Worm (Caenorhabditis elegans) whole organism, late embryonic: ENCODE results near the gene frpr-1.

Experiments used
- C38D4.7 ChIP-seq: fragments of 200-800 bp; sonication (Bioruptor generic); optimal IDR thresholded peaks from 2 replicates; lab custom pipeline; 2018; ENCODE audit warnings: mild to moderate bottlenecking, missing genetic modification characterization, moderate library complexity, missing compliant biosample characterization
- F13H6.1 ChIP-seq: sonication (generic microtip); optimal IDR thresholded peaks from 2 replicates; lab custom pipeline; 2016; ENCODE audit warnings: missing genetic modification characterization, missing compliant biosample characterization
- K09A11.1 ChIP-seq: sonication (generic microtip); optimal IDR thresholded peaks from 2 replicates; lab custom pipeline; 2017; ENCODE audit warnings: antibody characterized with exemption, mild to moderate bottlenecking, missing genetic modification characterization, missing compliant biosample characterization; ENCODE audit not compliant: insufficient read depth
- ahr-1 ChIP-seq: sonication (generic microtip); optimal IDR thresholded peaks from 2 replicates; lab custom pipeline; 2016; ENCODE audit warnings: missing genetic modification characterization, missing compliant biosample characterization
- ceh-14 ChIP-seq: sonication (generic microtip); optimal IDR thresholded peaks from 2 replicates; lab custom pipeline; 2016; ENCODE audit warnings: missing genotype, missing genetic modification characterization, missing compliant biosample characterization
- ceh-22 ChIP-seq: sonication (generic microtip); optimal IDR thresholded peaks from 2 replicates; lab custom pipeline; 2017; ENCODE audit warnings: missing biosample characterization, missing genetic modification characterization
- ceh-34 ChIP-seq: sonication (generic microtip); optimal IDR thresholded peaks from 2 replicates; lab custom pipeline; 2016; ENCODE audit warnings: mild to moderate bottlenecking, missing genetic modification characterization, missing compliant biosample characterization
- ceh-48 ChIP-seq: sonication (generic microtip); optimal IDR thresholded peaks from 2 replicates; lab custom pipeline; 2016; ENCODE audit warnings: missing genetic modification characterization, inconsistent platforms, missing compliant biosample characterization
- ceh-6 ChIP-seq: fragments of 200-800 bp; sonication (Bioruptor generic); optimal IDR thresholded peaks from 2 replicates; lab custom pipeline; 2018; ENCODE audit warnings: mild to moderate bottlenecking, missing genetic modification characterization, missing compliant biosample characterization
- ceh-9 ChIP-seq: sonication (generic microtip); optimal IDR thresholded peaks from 2 replicates; lab custom pipeline; 2016; ENCODE audit warnings: mild to moderate bottlenecking, missing genetic modification characterization, inconsistent platforms, missing compliant biosample characterization
- dmd-4 ChIP-seq: sonication (generic microtip); optimal IDR thresholded peaks from 2 replicates; lab custom pipeline; 2016; ENCODE audit warnings: borderline replicate concordance, missing genetic modification characterization, missing compliant biosample characterization
- dve-1 ChIP-seq: sonication (generic microtip); optimal IDR thresholded peaks from 2 replicates; lab custom pipeline; 2017; ENCODE audit warnings: antibody characterized with exemption, mild to moderate bottlenecking, missing genetic modification characterization, missing compliant biosample characterization
- elt-2 ChIP-seq: sonication (generic microtip); optimal IDR thresholded peaks from 2 replicates; lab custom pipeline; 2016; ENCODE audit warnings: missing genetic modification reagents, missing genetic modification characterization, missing compliant biosample characterization
- elt-4 ChIP-seq: sonication (generic microtip); optimal IDR thresholded peaks from 2 replicates; lab custom pipeline; 2016; ENCODE audit warnings: missing genetic modification characterization, missing compliant biosample characterization
- eyg-1 ChIP-seq: sonication (generic microtip); optimal IDR thresholded peaks from 2 replicates; lab custom pipeline; 2016; ENCODE audit warnings: missing genotype, missing genetic modification characterization, missing compliant biosample characterization
- fkh-10 ChIP-seq: fragments of 150-350 bp; optimal IDR thresholded peaks from 2 replicates; lab custom pipeline; 2014; ENCODE audit warnings: missing biosample characterization, missing genetic modification reagents, missing genetic modification characterization
- fkh-6 ChIP-seq: sonication (generic microtip); optimal IDR thresholded peaks from 2 replicates; lab custom pipeline; 2016; ENCODE audit warnings: missing genetic modification characterization, missing compliant biosample characterization
- gmeb-2 ChIP-seq: sonication (generic microtip); optimal IDR thresholded peaks from 2 replicates; lab custom pipeline; 2016; ENCODE audit warnings: missing genetic modification characterization, inconsistent platforms, missing compliant biosample characterization
- hlh-15 ChIP-seq: sonication (generic microtip); optimal IDR thresholded peaks from 2 replicates; lab custom pipeline; 2016; ENCODE audit warnings: missing genetic modification characterization, missing compliant biosample characterization
- hlh-30 ChIP-seq: sonication (generic microtip); optimal IDR thresholded peaks from 2 replicates; lab custom pipeline; 2017; ENCODE audit warnings: antibody characterized with exemption, missing genetic modification characterization, missing compliant biosample characterization; ENCODE audit not compliant: insufficient read depth
- lim-6 ChIP-seq: sonication (generic microtip); optimal IDR thresholded peaks from 2 replicates; lab custom pipeline; 2016; ENCODE audit warnings: missing genetic modification characterization, missing compliant biosample characterization
- lin-11 ChIP-seq: fragments of 200-800 bp; sonication (Bioruptor generic); optimal IDR thresholded peaks from 2 replicates; lab custom pipeline; 2018; ENCODE audit warnings: mild to moderate bottlenecking, missing genetic modification characterization, missing compliant biosample characterization
- mec-3 ChIP-seq: sonication (generic microtip); optimal IDR thresholded peaks from 2 replicates; lab custom pipeline; 2016; ENCODE audit warnings: borderline replicate concordance, missing genetic modification characterization, missing compliant biosample characterization
- nfya-1 ChIP-seq: sonication (generic microtip); optimal IDR thresholded peaks from 2 replicates; lab custom pipeline; 2017; ENCODE audit warnings: missing genetic modification characterization, mild to moderate bottlenecking, missing compliant biosample characterization, antibody characterized with exemption, moderate library complexity
- nhr-232 ChIP-seq: sonication (generic microtip); optimal IDR thresholded peaks from 2 replicates; lab custom pipeline; 2016; ENCODE audit warnings: missing genetic modification characterization, missing compliant biosample characterization
- pax-1 ChIP-seq: fragments of 150-350 bp; optimal IDR thresholded peaks from 2 replicates; lab custom pipeline; 2014; ENCODE audit warnings: missing biosample characterization, missing genetic modification characterization
- pha-4 ChIP-seq: fragments of 150-350 bp; optimal IDR thresholded peaks from 2 replicates; lab custom pipeline; 2018; ENCODE audit warnings: missing biosample characterization, missing genetic modification reagents, missing genetic modification characterization
- ref-2 ChIP-seq: sonication (generic microtip); optimal IDR thresholded peaks from 2 replicates; lab custom pipeline; 2016; ENCODE audit warnings: missing genetic modification characterization, missing compliant biosample characterization
- rnt-1 ChIP-seq: sonication (generic microtip); optimal IDR thresholded peaks from 2 replicates; lab custom pipeline; 2016; ENCODE audit warnings: missing genetic modification characterization, missing compliant biosample characterization
- sox-2 ChIP-seq: fragments of 200-800 bp; sonication (Bioruptor generic); IDR thresholded peaks from 2 replicates; pipeline ENCODE4 v1.3.6; 2022; ENCODE audit warnings: missing genetic modification reagents, missing genetic modification characterization, missing compliant biosample characterization
- sox-4 ChIP-seq: sonication (generic microtip); optimal IDR thresholded peaks from 2 replicates; lab custom pipeline; 2017; ENCODE audit warnings: mild to moderate bottlenecking, missing genetic modification characterization, inconsistent platforms, missing compliant biosample characterization
- tbx-2 ChIP-seq: sonication (generic microtip); optimal IDR thresholded peaks from 2 replicates; lab custom pipeline; 2016; ENCODE audit warnings: missing genetic modification characterization, missing compliant biosample characterization
- tbx-7 ChIP-seq: sonication (generic microtip); optimal IDR thresholded peaks from 2 replicates; lab custom pipeline; 2016; ENCODE audit warnings: missing genotype, missing genetic modification characterization, missing compliant biosample characterization
- unc-55 ChIP-seq: sonication (generic microtip); optimal IDR thresholded peaks from 2 replicates; lab custom pipeline; 2017; ENCODE audit warnings: missing biosample characterization, missing genetic modification reagents, missing genetic modification characterization
- ztf-16 ChIP-seq: sonication (generic microtip); optimal IDR thresholded peaks from 2 replicates; lab custom pipeline; 2017; ENCODE audit warnings: missing genetic modification characterization, missing compliant biosample characterization

The frpr-1 gene

DNA sequence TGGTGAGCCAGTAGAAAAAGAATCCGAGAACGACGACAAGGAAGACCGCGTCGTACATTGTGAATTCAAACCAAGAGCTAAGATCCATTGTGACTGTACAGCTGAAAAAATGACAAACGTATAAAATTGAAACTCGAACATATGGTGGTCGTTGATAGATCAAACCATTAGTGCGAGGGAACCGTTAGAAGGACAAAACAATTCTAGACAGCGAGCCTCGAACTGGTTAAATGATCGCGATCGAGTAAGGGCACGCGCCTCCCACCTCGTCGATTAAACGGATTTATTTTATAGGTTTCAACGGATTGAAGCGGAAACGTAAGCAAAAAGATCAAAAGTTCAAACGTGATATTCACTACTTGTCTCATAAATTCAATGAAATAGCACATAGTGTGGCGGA is 41.0 kb downstream of the frpr-1 start, which contains the start of gene vem-1:
TSS of gene vem-1 (minus strand) at position 101 of the 400 bp plus-strand sequence.
- TF ChIP-seq elt-4 (tag; lab: Kevin White, UChicago) (no peak), pax-1 (tag; lab: Kevin White, UChicago) (no peak), lim-6 (tag; lab: Kevin White, UChicago) (no peak), sox-2 (GFP tag; lab: Robert Waterston, UW) (no peak)
- TF ChIP-seq, all 69 proteins: peak for 0

DNA sequence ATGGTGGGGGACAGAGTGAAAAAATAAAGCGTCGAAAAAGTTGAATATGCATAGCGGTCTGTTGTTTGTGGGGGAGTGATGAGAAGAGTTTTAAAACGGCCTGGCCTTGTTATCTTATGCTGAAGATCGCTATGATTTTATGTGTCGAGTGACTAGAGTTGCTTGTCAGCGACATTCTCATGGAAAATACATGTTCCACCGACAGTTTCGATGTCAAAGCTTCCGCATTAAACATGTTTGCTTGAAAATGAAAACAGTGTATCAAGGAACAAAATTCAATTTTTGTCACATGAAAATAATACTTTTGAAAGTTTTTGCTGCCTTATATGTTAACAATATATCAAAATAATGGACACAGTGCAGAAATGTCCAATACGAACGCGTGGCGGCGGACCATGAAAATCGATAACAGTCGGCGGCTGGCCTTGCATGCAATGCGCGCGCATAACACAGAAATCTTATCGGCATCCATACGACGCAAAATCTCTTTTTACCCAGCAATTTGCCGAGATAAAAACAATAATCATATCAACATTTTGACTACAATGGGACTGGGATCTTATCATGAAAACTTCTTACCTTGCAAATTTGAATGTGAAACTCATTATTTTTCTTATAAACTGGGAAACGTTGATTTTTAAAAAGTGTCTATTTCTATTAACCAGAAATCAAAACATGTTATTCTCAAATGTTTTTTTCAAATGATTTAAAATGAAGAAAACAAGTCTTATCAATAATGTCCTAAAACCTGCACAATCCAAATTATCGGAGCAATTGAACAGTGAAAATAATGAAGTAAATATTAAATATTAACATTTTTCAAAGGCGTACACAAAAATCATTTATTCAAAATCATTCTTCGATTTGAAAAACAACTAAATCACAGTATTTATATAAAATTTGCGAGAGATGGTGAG is 42.5 kb downstream of the frpr-1 start:
- TF ChIP-seq dve-1 (tag; lab: Kevin White, UChicago) (no peak), elt-2 (tag; lab: Kevin White, UChicago) (peak; percentile 86), ceh-48 (tag; lab: Kevin White, UChicago) (peak; percentile 2)

DNA sequence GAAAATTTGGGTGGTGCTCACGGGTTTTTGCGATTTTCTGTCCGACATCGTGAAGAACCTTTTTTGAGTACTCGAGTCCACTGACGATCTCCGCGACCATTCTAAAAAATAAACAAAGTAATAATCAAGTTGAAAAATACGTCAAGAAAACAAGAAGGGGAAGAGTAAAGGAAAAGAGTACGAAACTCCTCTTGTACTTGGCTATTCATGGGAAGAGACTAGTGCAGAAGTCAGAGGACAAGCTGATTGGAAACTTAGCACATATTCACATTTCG is 43.1 kb downstream of the frpr-1 start, which contains the start of gene dao-3:
TSS of gene dao-3 (minus strand) at position 101 of the 275 bp plus-strand sequence.
- no peak for TF ChIP-seq tbx-2 (tag; lab: Kevin White, UChicago)
- TF ChIP-seq ceh-34 (tag; lab: Kevin White, UChicago): no peak
- TF ChIP-seq ceh-22 (tag; lab: Kevin White, UChicago): no peak
- no peak for TF ChIP-seq unc-55 (GFP tag; lab: Kevin White, UChicago)
- TF ChIP-seq dve-1 (tag; lab: Kevin White, UChicago): no peak
- TF ChIP-seq ceh-6 (GFP tag; lab: Kevin White, UChicago): no peak
- TF ChIP-seq tbx-7 (tag; lab: Kevin White, UChicago): no peak
- no peak for TF ChIP-seq hlh-15 (tag; lab: Kevin White, UChicago)
- TF ChIP-seq ref-2: no peak
- no peak for TF ChIP-seq eyg-1 (tag; lab: Kevin White, UChicago)
- no peak for TF ChIP-seq sox-4
- no peak for TF ChIP-seq ceh-9

DNA sequence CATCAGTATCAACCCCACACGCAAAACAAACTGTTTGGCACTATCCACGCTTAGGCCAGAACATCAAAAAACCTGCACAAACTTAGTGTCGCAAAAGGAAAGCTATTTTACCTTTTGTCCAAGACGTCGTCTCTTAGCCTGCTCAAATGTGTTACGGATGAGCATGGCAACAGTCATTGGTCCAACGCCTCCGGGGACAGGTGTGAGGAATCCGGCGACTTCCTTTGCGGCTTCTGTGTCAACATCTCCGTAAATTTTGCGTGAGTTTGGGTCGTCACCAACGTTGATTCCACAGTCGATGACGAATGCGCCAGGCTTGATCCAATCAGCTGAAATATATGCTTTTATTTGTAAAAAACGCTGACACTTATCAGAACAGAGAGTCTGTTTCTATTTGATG is 44.8 kb downstream of the frpr-1 start:
- TF ChIP-seq ceh-14 (tag; lab: Kevin White, UChicago) (no peak), lin-11 (tag; lab: Kevin White, UChicago) (no peak), hlh-15 (tag; lab: Kevin White, UChicago) (no peak), nfya-1 (tag; lab: Kevin White, UChicago) (no peak), sox-4 (no peak), gmeb-2 (no peak), pha-4 (tag; lab: Kevin White, UChicago) (no peak), tbx-7 (tag; lab: Kevin White, UChicago) (no peak)

DNA sequence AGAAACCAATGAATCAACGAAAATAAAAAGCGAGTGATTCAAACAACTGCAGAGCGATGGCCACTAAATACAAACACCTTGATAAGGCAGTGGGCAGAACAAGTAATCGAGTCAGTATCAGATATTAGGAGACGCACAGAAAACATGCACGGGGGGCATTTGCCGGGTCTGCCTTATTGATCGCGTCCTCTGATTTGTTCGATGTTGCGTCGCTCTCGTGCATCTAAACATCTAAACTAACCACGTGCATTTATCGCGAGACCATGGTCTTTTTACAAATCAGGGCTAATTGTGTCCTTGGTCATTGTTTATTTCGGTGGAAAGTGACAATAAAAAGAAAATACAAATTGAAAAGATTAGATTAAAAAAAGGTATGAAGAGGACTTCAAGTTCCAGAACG is 45.5 kb downstream of the frpr-1 start, which contains the start of gene K07E3.4:
TSS of gene K07E3.4 (minus strand) at position 100 of the 400 bp plus-strand sequence.
- TF ChIP-seq elt-2 (tag; lab: Kevin White, UChicago): peak; percentile 22
- no peak for TF ChIP-seq eyg-1 (tag; lab: Kevin White, UChicago)
- no peak for TF ChIP-seq fkh-10 (GFP tag; lab: Kevin White, UChicago)
- TF ChIP-seq hlh-30: peak; percentile 13
- no peak for TF ChIP-seq ref-2
- TF ChIP-seq mec-3 (tag; lab: Kevin White, UChicago): no peak

DNA sequence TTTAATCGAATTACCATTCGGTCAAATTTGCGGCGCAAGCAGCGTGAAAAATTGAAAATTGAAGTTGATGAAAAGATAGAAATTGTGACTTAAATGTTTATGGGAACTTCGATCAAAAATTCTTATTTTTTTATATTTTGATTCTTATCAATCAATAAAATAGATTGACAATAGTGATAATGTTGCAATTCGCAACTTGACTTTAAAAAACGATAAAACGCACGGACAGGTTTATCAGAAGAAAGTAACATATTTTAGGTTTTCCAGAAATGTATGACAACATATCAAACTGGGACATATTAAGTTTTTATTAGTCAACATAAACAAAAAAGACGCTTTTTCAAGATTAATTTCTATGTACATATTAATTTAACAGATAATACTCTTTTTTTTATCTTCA is 46.1 kb downstream of the frpr-1 start:
- TF ChIP-seq elt-2 (tag; lab: Kevin White, UChicago): no peak
- no peak for TF ChIP-seq tbx-2 (tag; lab: Kevin White, UChicago)
- TF ChIP-seq fkh-6 (tag; lab: Kevin White, UChicago): no peak
- TF ChIP-seq F13H6.1 (tag; lab: Kevin White, UChicago): no peak
- no peak for TF ChIP-seq ceh-22 (tag; lab: Kevin White, UChicago)
- TF ChIP-seq tbx-7 (tag; lab: Kevin White, UChicago): no peak
- no peak for TF ChIP-seq rnt-1
- TF ChIP-seq mec-3 (tag; lab: Kevin White, UChicago): no peak
- no peak for TF ChIP-seq ahr-1 (tag; lab: Kevin White, UChicago)
- TF ChIP-seq ztf-16 (tag; lab: Kevin White, UChicago): no peak
- TF ChIP-seq pax-1 (tag; lab: Kevin White, UChicago): no peak
- TF ChIP-seq C38D4.7 (GFP tag; lab: Kevin White, UChicago): no peak
- no peak for TF ChIP-seq nhr-232 (tag; lab: Kevin White, UChicago)
- no peak for TF ChIP-seq lin-11 (tag; lab: Kevin White, UChicago)
- TF ChIP-seq K09A11.1: no peak
- TF ChIP-seq dmd-4 (tag; lab: Kevin White, UChicago): no peak
- TF ChIP-seq, all 69 proteins: peak for 0
